Worm (Caenorhabditis elegans) whole organism, L4 larva: ENCODE data around the gene C10E2.5.

ENCODE experiments used
- F26F4.8 ChIP-seq: fragments of 200-800 bp; sonication (Bioruptor generic); conservative IDR thresholded peaks from 2 replicates; pipeline ENCODE4 v1.3.6; 2022; ENCODE audit warnings: missing genetic modification characterization, missing compliant biosample characterization
- F49E8.2 ChIP-seq: sonication (generic microtip); optimal IDR thresholded peaks from 2 replicates; lab custom pipeline; 2016; ENCODE audit warnings: missing compliant biosample characterization, mild to moderate bottlenecking, missing genetic modification characterization, borderline replicate concordance
- R02D3.7 ChIP-seq: fragments of 150-350 bp; sonication (generic microtip); optimal IDR thresholded peaks from 3 replicates; lab custom pipeline; 2014; ENCODE audit warnings: missing biosample characterization, missing genetic modification characterization
- Y105C5A.15 ChIP-seq: fragments of 200-800 bp; sonication (Bioruptor generic); IDR thresholded peaks from 2 replicates; pipeline ENCODE4 v1.3.6; 2022; ENCODE audit warnings: missing genetic modification characterization, missing compliant biosample characterization
- ama-1 ChIP-seq: fragments of 150-350 bp; optimal IDR thresholded peaks from 2 replicates; lab custom pipeline; 2014; ENCODE audit warnings: inconsistent platforms, mixed read lengths
- hmg-1.1 ChIP-seq: fragments of 200-800 bp; sonication (Bioruptor generic); IDR thresholded peaks from 2 replicates; pipeline ENCODE4 v1.3.6; 2022; ENCODE audit warnings: missing genetic modification reagents, missing genetic modification characterization, missing compliant biosample characterization
- lin-15B ChIP-seq: fragments of 150-350 bp; sonication (generic microtip); optimal IDR thresholded peaks from 3 replicates; lab custom pipeline; 2014; ENCODE audit warnings: missing biosample characterization, missing genetic modification characterization
- lin-39 ChIP-seq: fragments of 150-350 bp; optimal IDR thresholded peaks from 2 replicates; lab custom pipeline; 2014; ENCODE audit warnings: missing biosample characterization, missing genetic modification reagents, missing genetic modification characterization
- mdl-1 ChIP-seq, 2 experiments: fragments of 150-350 bp in 1 of 2; sonication (generic microtip) in 1 of 2; optimal IDR thresholded peaks; 2 replicates each; lab custom pipeline; 2014 to 2017; ENCODE audit warnings: missing biosample characterization in 2 of 2, missing genetic modification characterization in 2 of 2
- nhr-76 ChIP-seq: fragments of 150-350 bp; optimal IDR thresholded peaks from 2 replicates; lab custom pipeline; 2014; ENCODE audit warnings: missing biosample characterization, missing genetic modification characterization
- pqm-1 ChIP-seq: sonication (generic microtip); optimal IDR thresholded peaks from 2 replicates; lab custom pipeline; 2017; ENCODE audit warnings: missing biosample characterization, missing genetic modification characterization
- snpc-4 ChIP-seq: fragments of 150-350 bp; optimal IDR thresholded peaks from 2 replicates; lab custom pipeline; 2014; ENCODE audit warnings: missing biosample characterization, missing genetic modification characterization
- unc-62 ChIP-seq, 3 experiments: fragments of 150-350 bp in 1 of 3; sonication (generic microtip); optimal IDR thresholded peaks in 2 of 3; peaks in 1 of 3; 1 replicate in 1 of 3; 2 replicates in 2 of 3; lab custom pipeline; 2014 to 2017; ENCODE audit warnings: missing biosample characterization in 3 of 3, missing genetic modification characterization in 3 of 3, missing genetic modification reagents in 3 of 3, missing genotype in 1 of 3
- zfp-3 ChIP-seq: fragments of 200-800 bp; sonication (Bioruptor generic); conservative IDR thresholded peaks from 2 replicates; pipeline ENCODE4 v1.3.6; 2022; ENCODE audit warnings: missing genetic modification reagents, missing genetic modification characterization, missing compliant biosample characterization

- TF ChIP-seq F26F4.8 (GFP tag; lab: Robert Waterston, UW) (no peak), lin-39 (no peak), unc-62 (GFP tag; optimal IDR thresholded peaks at IDR 0.05 in 1 of 2; lab: Kevin White, UChicago) (no peak), unc-62 (tag; optimal IDR thresholded peaks at IDR 0.05; lab: Kevin White, UChicago) (no peak), hmg-1.1 (no peak), R02D3.7 (tag; lab: Kevin White, UChicago) (no peak), Y105C5A.15 (GFP tag; lab: Robert Waterston, UW) (no peak), mdl-1 (tag; optimal IDR thresholded peaks at IDR 0.05; lab: Kevin White, UChicago) (no peak), ama-1 (lab: Kevin White, UChicago) (no peak), zfp-3 (GFP tag; lab: Robert Waterston, UW) (no peak), F49E8.2 (tag; lab: Kevin White, UChicago) (no peak), nhr-76 (tag; lab: Kevin White, UChicago) (no peak), pqm-1 (tag; lab: Kevin White, UChicago) (no peak), snpc-4 (tag; lab: Kevin White, UChicago) (no peak), lin-15B (tag; lab: Kevin White, UChicago) (no peak)
These were observed 25.1 kb downstream of the C10E2.5 start, which contains the start of gene hda-4 for ce11 chrX:16729259-16729658.
